Fruit fly (Drosophila melanogaster): ENCODE data around the gene xit.
A peak's percentile ranks its signal among the peaks of the same experiment; 100 is the strongest.

The xit gene

DNA sequence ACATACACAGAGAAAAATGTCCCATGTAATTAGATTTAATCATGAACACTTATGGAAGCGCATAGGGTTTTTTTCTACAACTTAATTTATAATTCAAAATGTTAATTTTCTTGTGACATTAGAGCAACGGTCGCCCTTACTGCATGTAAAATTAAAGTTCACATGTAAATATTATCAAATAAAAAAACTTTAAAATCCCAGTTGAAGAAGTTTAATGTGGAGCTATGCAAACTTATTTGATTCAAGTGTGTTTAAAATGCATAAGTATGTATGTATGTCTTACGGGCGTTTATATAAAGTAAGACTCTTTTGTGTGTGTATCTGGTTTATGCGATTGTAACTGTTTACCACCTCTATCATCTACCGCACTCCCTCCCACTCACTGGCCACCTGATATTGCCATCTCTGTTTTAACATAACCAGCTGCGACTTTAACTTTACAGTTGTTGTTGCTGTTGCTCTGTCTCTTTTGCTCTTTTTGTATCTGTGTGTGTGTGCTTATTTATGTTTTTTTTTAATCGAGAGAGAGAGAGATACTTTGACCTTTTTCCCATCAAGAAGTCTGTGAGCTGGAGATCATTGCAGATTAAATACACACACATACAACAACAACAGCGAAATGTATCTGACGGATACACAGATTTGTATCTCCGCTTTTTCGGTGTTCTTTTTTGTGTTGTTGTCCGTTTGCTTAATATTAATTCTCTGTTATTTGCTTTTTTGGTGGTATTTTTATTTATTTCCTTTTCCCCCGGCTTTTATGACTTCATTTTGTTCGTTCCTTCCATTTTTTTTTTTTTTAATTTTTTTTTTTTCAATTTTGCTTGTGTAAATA lies 34.8 kb downstream of the xit start (continued):
- TF ChIP-seq CG8290 (GFP tag; optimal IDR thresholded peaks at IDR 0.05) (peak; percentile 60), CG8290 (tag; optimal IDR thresholded peaks at IDR 0.05) (peak; percentile 8 to 42), CG11695 (GFP tag; IDR thresholded peaks at IDR 0.05) (peak; percentile 88), Dip3 (GFP tag; optimal IDR thresholded peaks at IDR 0.05) (peak; percentile 18), CG30403 (GFP tag; optimal IDR thresholded peaks at IDR 0.05) (peak; percentile 94), CG12104 (GFP tag; optimal IDR thresholded peaks at IDR 0.05) (peak; percentile 78), Oli (tag; optimal IDR thresholded peaks at IDR 0.05) (peak; percentile 96), jumu (GFP tag; optimal IDR thresholded peaks at IDR 0.05) (peak; percentile 63), grau (tag; optimal IDR thresholded peaks at IDR 0.05) (peak; percentile 93), Sin3A (optimal IDR thresholded peaks at IDR 0.05) (no peak), Awh (GFP tag; IDR thresholded peaks at IDR 0.05) (0 out of 2 replicates have a peak, but pooled peaks have one; percentile 13), al (GFP tag; IDR thresholded peaks at IDR 0.05) (no peak), HmgZ (tag; optimal IDR thresholded peaks at IDR 0.05) (peak; percentile 83), bsh (GFP tag; optimal IDR thresholded peaks at IDR 0.05) (peak; percentile 42 to 87), CG2875 (GFP tag; optimal IDR thresholded peaks at IDR 0.05) (peak; percentile 85), chm (GFP tag; IDR thresholded peaks at IDR 0.05) (peak; percentile 60; the same call in 1 of the 2 replicates), CG10366 (GFP tag; IDR thresholded peaks at IDR 0.05) (peak; percentile 88), CG14965 (GFP tag; optimal IDR thresholded peaks at IDR 0.05; ENCODE audit: borderline replicate concordance) (no peak), jigr1 (GFP tag; IDR thresholded peaks at IDR 0.05) (0 out of 3 replicates have a peak, but pooled peaks have one; percentile 27), CG18619 (GFP tag; optimal IDR thresholded peaks at IDR 0.05) (peak; percentile 86), slbo (GFP tag; IDR thresholded peaks at IDR 0.05) (peak; percentile 81), H2.0 (GFP tag; IDR thresholded peaks at IDR 0.05) (peak; percentile 81), wor (GFP tag; IDR thresholded peaks at IDR 0.05) (peak; percentile 74), ttk (GFP tag; IDR thresholded peaks at IDR 0.05) (0 out of 2 replicates have a peak, but pooled peaks have one; percentile 17), Gsc (GFP tag; IDR thresholded peaks at IDR 0.05) (no peak), Sry-δ (GFP tag; optimal IDR thresholded peaks at IDR 0.05) (peak; percentile 60), Fer1 (GFP tag; optimal IDR thresholded peaks at IDR 0.05) (peak; percentile 79), croc (GFP tag; conservative IDR thresholded peaks at IDR 0.05) (peak; percentile 81), Hr51 (GFP tag; optimal IDR thresholded peaks at IDR 0.05) (peak; percentile 82 to 97), CTCF (GFP tag; optimal IDR thresholded peaks at IDR 0.05) (peak; percentile 52), CG42726 (GFP tag; IDR thresholded peaks at IDR 0.05; ENCODE audit: partially characterized antibody) (no peak), Dad (GFP tag; optimal IDR thresholded peaks at IDR 0.05) (peak; percentile 54), dysf (GFP tag; IDR thresholded peaks at IDR 0.05) (peak; percentile 88), CG3065 (GFP tag; optimal IDR thresholded peaks at IDR 0.05) (peak; percentile 64), CG8359 (GFP tag; optimal IDR thresholded peaks at IDR 0.05; ENCODE audit: borderline replicate concordance) (peak; percentile 81), CG10147 (GFP tag; optimal IDR thresholded peaks at IDR 0.05) (peak; percentile 61), CG17328 (GFP tag; IDR thresholded peaks at IDR 0.05) (peak; percentile 79), so (GFP tag; IDR thresholded peaks at IDR 0.05) (peak; percentile 81), CG1529 (GFP tag; optimal IDR thresholded peaks at IDR 0.05) (peak; percentile 89), unc-4 (GFP tag; IDR thresholded peaks at IDR 0.05; ENCODE audit: partially characterized antibody) (0 out of 2 replicates have a peak, but pooled peaks have one; percentile 27), CG2116 (GFP tag; optimal IDR thresholded peaks at IDR 0.05) (peak; percentile 56), run (tag; optimal IDR thresholded peaks at IDR 0.05) (peak; percentile 88), grn (GFP tag; optimal IDR thresholded peaks at IDR 0.05) (peak; percentile 96), CG9876 (GFP tag; optimal IDR thresholded peaks at IDR 0.05) (peak; percentile 55), zfh1 (GFP tag; IDR thresholded peaks at IDR 0.05) (peak; percentile 51; the same call in 2 of the 3 replicates), mirr (GFP tag; optimal IDR thresholded peaks at IDR 0.05) (peak; percentile 35), CG9797 (GFP tag; optimal IDR thresholded peaks at IDR 0.05) (no peak), CG12769 (tag; optimal IDR thresholded peaks at IDR 0.05) (no peak), Doc2 (GFP tag; IDR thresholded peaks at IDR 0.05) (no peak), Hr39 (optimal IDR thresholded peaks at IDR 0.05) (no peak)
